Fruit fly (Drosophila melanogaster) whole organism, embryonic: Measurements from ENCODE around the gene xmas.

Source experiments
- Abd-B ChIP-seq: fragments of 200-800 bp; sonication (Bioruptor generic); optimal IDR thresholded peaks from 2 replicates; lab custom pipeline; 2018; ENCODE audit warnings: missing biosample characterization, mild to moderate bottlenecking, missing genetic modification characterization, moderate library complexity
- BtbVII ChIP-seq: fragments of 200-800 bp; sonication (Bioruptor generic); optimal IDR thresholded peaks from 3 replicates; lab custom pipeline; 2017; ENCODE audit warnings: missing biosample characterization, mild to moderate bottlenecking, missing genetic modification characterization
- CG10959 ChIP-seq: fragments of 200-800 bp; sonication (Bioruptor generic); IDR thresholded peaks from 2 replicates; pipeline ENCODE4 v1.3.6; 2022; ENCODE audit warnings: missing biosample characterization, missing genetic modification characterization
- CG11695 ChIP-seq: fragments of 200-800 bp; sonication (Bioruptor generic); IDR thresholded peaks from 3 replicates; pipeline ENCODE4 v1.3.6; 2022; ENCODE audit warnings: missing biosample characterization, missing genetic modification characterization
- CG11696 ChIP-seq: fragments of 200-800 bp; sonication (Bioruptor generic); IDR thresholded peaks from 2 replicates; pipeline ENCODE4 v1.3.6; 2022; ENCODE audit warnings: missing biosample characterization, missing genetic modification characterization
- CG12104 ChIP-seq: fragments of 200-800 bp; sonication (Bioruptor generic); optimal IDR thresholded peaks from 3 replicates; lab custom pipeline; 2016; ENCODE audit warnings: missing biosample characterization, missing genetic modification characterization
- CG13894 ChIP-seq: fragments of 200-800 bp; sonication (Bioruptor generic); optimal IDR thresholded peaks from 3 replicates; lab custom pipeline; 2018; ENCODE audit warnings: missing biosample characterization, mild to moderate bottlenecking, missing genetic modification characterization, moderate library complexity
- CG15479 ChIP-seq: fragments of 200-800 bp; sonication (Bioruptor generic); optimal IDR thresholded peaks from 3 replicates; lab custom pipeline; 2019; ENCODE audit warnings: missing biosample characterization, mild to moderate bottlenecking, missing genetic modification characterization, moderate library complexity
- CG1792 ChIP-seq: fragments of 200-800 bp; sonication (Bioruptor generic); optimal IDR thresholded peaks from 2 replicates; lab custom pipeline; 2016; ENCODE audit warnings: missing biosample characterization, missing genetic modification characterization
- CG18011 ChIP-seq: fragments of 200-800 bp; sonication (Bioruptor generic); optimal IDR thresholded peaks from 2 replicates; lab custom pipeline; 2017; ENCODE audit warnings: missing biosample characterization, missing genetic modification characterization, mild to moderate bottlenecking, moderate library complexity, missing genotype
- CG2120 ChIP-seq: fragments of 200-800 bp; sonication (Bioruptor generic); optimal IDR thresholded peaks from 3 replicates; lab custom pipeline; 2016; ENCODE audit warnings: missing biosample characterization, missing genetic modification characterization
- CG31224 ChIP-seq: fragments of 200-800 bp; sonication (Bioruptor generic); IDR thresholded peaks from 2 replicates; pipeline ENCODE4 v1.3.6; 2022; ENCODE audit warnings: missing biosample characterization, missing genetic modification characterization
- CG3163 ChIP-seq: fragments of 200-800 bp; sonication (Bioruptor generic); optimal IDR thresholded peaks from 3 replicates; lab custom pipeline; 2016; ENCODE audit warnings: missing biosample characterization, missing genetic modification characterization
- CG32532 ChIP-seq: fragments of 200-800 bp; sonication (Bioruptor generic); IDR thresholded peaks from 2 replicates; pipeline ENCODE4 v1.3.6; 2022; ENCODE audit warnings: missing biosample characterization, missing genetic modification characterization
- CG42726 ChIP-seq: fragments of 200-800 bp; sonication (Bioruptor generic); IDR thresholded peaks from 2 replicates; pipeline ENCODE4 v1.3.6; 2022; ENCODE audit warnings: missing biosample characterization, missing genetic modification characterization; ENCODE audit not compliant: partially characterized antibody
- CG4328 ChIP-seq: fragments of 200-800 bp; sonication (Bioruptor generic); optimal IDR thresholded peaks from 3 replicates; lab custom pipeline; 2017; ENCODE audit warnings: missing biosample characterization, missing genetic modification reagents, missing genetic modification characterization
- CG5245 ChIP-seq: fragments of 200-800 bp; sonication (Bioruptor generic); optimal IDR thresholded peaks from 3 replicates; lab custom pipeline; 2016; ENCODE audit warnings: missing biosample characterization, missing genetic modification characterization
- CG6683 ChIP-seq: fragments of 200-800 bp; sonication (Bioruptor generic); optimal IDR thresholded peaks from 2 replicates; lab custom pipeline; 2017; ENCODE audit warnings: missing biosample characterization, mild to moderate bottlenecking, missing genetic modification characterization, missing genetic modification reagents
- CG6689 ChIP-seq: fragments of 200-800 bp; sonication (Bioruptor generic); IDR thresholded peaks from 2 replicates; pipeline ENCODE4 v1.3.6; 2022; ENCODE audit warnings: missing biosample characterization, missing genetic modification characterization
- CG6813 ChIP-seq: fragments of 200-800 bp; sonication (Bioruptor generic); optimal IDR thresholded peaks from 2 replicates; lab custom pipeline; 2017; ENCODE audit warnings: missing biosample characterization, missing genetic modification characterization, mild to moderate bottlenecking, moderate library complexity, missing genetic modification reagents
- CG7372 ChIP-seq: fragments of 200-800 bp; sonication (Bioruptor generic); IDR thresholded peaks from 2 replicates; pipeline ENCODE4 v1.3.6; 2022; ENCODE audit warnings: missing biosample characterization, missing genetic modification characterization
- CG7928 ChIP-seq: fragments of 200-800 bp; sonication (Bioruptor generic); optimal IDR thresholded peaks from 2 replicates; lab custom pipeline; 2017; ENCODE audit warnings: missing biosample characterization, mild to moderate bottlenecking, missing genetic modification characterization
- CG9215 ChIP-seq: fragments of 200-800 bp; sonication (Bioruptor generic); IDR thresholded peaks from 2 replicates; pipeline ENCODE4 v1.3.6; 2022; ENCODE audit warnings: missing biosample characterization, missing genetic modification characterization
- CHES-1-like ChIP-seq: fragments of 200-800 bp; sonication (Bioruptor generic); optimal IDR thresholded peaks from 2 replicates; lab custom pipeline; 2016; ENCODE audit warnings: missing biosample characterization, missing genetic modification characterization
- Dad ChIP-seq: fragments of 200-800 bp; sonication (Bioruptor generic); optimal IDR thresholded peaks from 3 replicates; lab custom pipeline; 2016; ENCODE audit warnings: missing biosample characterization, missing genetic modification characterization
- Doc2 ChIP-seq: fragments of 200-800 bp; sonication (Bioruptor generic); IDR thresholded peaks from 2 replicates; pipeline ENCODE4 v1.3.6; 2022; ENCODE audit warnings: missing biosample characterization, missing genetic modification characterization
- Fer1 ChIP-seq: fragments of 200-800 bp; sonication (Bioruptor generic); optimal IDR thresholded peaks from 2 replicates; lab custom pipeline; 2017; ENCODE audit warnings: missing biosample characterization, mild to moderate bottlenecking, missing genetic modification characterization
- HLH3B ChIP-seq: fragments of 200-800 bp; sonication (Bioruptor generic); IDR thresholded peaks from 2 replicates; pipeline ENCODE4 v1.3.6; 2022; ENCODE audit warnings: missing biosample characterization, missing genetic modification characterization
- Hand ChIP-seq: fragments of 200-800 bp; sonication (Bioruptor generic); optimal IDR thresholded peaks from 2 replicates; lab custom pipeline; 2017; ENCODE audit warnings: mild to moderate bottlenecking, missing biosample characterization, missing genetic modification reagents, missing genetic modification characterization
- Myb ChIP-seq: fragments of 200-800 bp; sonication (Bioruptor generic); optimal IDR thresholded peaks from 2 replicates; lab custom pipeline; 2016; ENCODE audit warnings: missing biosample characterization, missing genetic modification characterization
- Nf-YB ChIP-seq: fragments of 200-800 bp; sonication (Bioruptor generic); optimal IDR thresholded peaks from 3 replicates; lab custom pipeline; 2019; ENCODE audit warnings: missing biosample characterization, mild to moderate bottlenecking, missing genetic modification characterization, moderate library complexity
- al ChIP-seq: fragments of 200-800 bp; sonication (Bioruptor generic); IDR thresholded peaks from 2 replicates; pipeline ENCODE4 v1.3.6; 2022; ENCODE audit warnings: missing biosample characterization, missing genetic modification characterization
- br ChIP-seq: fragments of >200 bp; optimal IDR thresholded peaks from 2 replicates; lab custom pipeline; 2017
- chinmo ChIP-seq: fragments of 200-800 bp; sonication (Bioruptor generic); IDR thresholded peaks from 4 replicates; pipeline ENCODE4 v1.3.6; 2022; ENCODE audit warnings: missing biosample characterization, missing genetic modification characterization; ENCODE audit not compliant: partially characterized antibody
- ci ChIP-seq: fragments of 200-800 bp; sonication (Bioruptor generic); IDR thresholded peaks from 3 replicates; pipeline ENCODE4 v1.3.6; 2022; ENCODE audit warnings: missing biosample characterization, missing genetic modification characterization
- crc ChIP-seq: fragments of 200-800 bp; sonication (Bioruptor generic); optimal IDR thresholded peaks from 2 replicates; lab custom pipeline; 2016; ENCODE audit warnings: missing biosample characterization, missing genetic modification characterization
- fd3F ChIP-seq: fragments of 200-800 bp; sonication (Bioruptor generic); optimal IDR thresholded peaks from 2 replicates; lab custom pipeline; 2018; ENCODE audit warnings: missing biosample characterization, mild to moderate bottlenecking, missing genetic modification characterization, moderate library complexity
- ftz-f1 ChIP-seq: fragments of 200-800 bp; sonication (Bioruptor generic); optimal IDR thresholded peaks from 2 replicates; lab custom pipeline; 2016; ENCODE audit warnings: missing biosample characterization, missing genetic modification characterization
- h ChIP-seq: fragments of >200 bp; optimal IDR thresholded peaks from 2 replicates; lab custom pipeline; 2017
- her ChIP-seq: fragments of 200-800 bp; sonication (Bioruptor generic); optimal IDR thresholded peaks from 2 replicates; lab custom pipeline; 2016; ENCODE audit warnings: missing biosample characterization, missing genetic modification characterization
- hth ChIP-seq: fragments of >200 bp; optimal IDR thresholded peaks from 2 replicates; lab custom pipeline; 2017; ENCODE audit warnings: inconsistent platforms
- nerfin-2 ChIP-seq: fragments of 200-800 bp; sonication (Bioruptor generic); IDR thresholded peaks from 2 replicates; pipeline ENCODE4 v1.3.6; 2022; ENCODE audit warnings: missing biosample characterization, missing genetic modification characterization; ENCODE audit not compliant: partially characterized antibody
- odd ChIP-seq: fragments of 200-800 bp; sonication (Bioruptor generic); optimal IDR thresholded peaks from 2 replicates; lab custom pipeline; 2017; ENCODE audit warnings: missing biosample characterization, mild to moderate bottlenecking, missing genetic modification characterization
- pb ChIP-seq: fragments of 200-800 bp; sonication (Bioruptor generic); optimal IDR thresholded peaks from 3 replicates; lab custom pipeline; 2016; ENCODE audit warnings: missing biosample characterization, missing genetic modification characterization
- pros ChIP-seq: fragments of 200-800 bp; sonication (Bioruptor generic); optimal IDR thresholded peaks from 3 replicates; lab custom pipeline; 2019; ENCODE audit warnings: missing biosample characterization, mild to moderate bottlenecking, missing genetic modification characterization, moderate library complexity
- sens ChIP-seq: fragments of 200-800 bp; sonication (Bioruptor generic); peaks from one replicate; lab custom pipeline; 2016; ENCODE audit warnings: missing biosample characterization, missing genetic modification characterization
- sim ChIP-seq: fragments of 200-800 bp; sonication (Bioruptor generic); IDR thresholded peaks from 2 replicates; pipeline ENCODE4 v1.3.6; 2022; ENCODE audit warnings: missing biosample characterization, missing genetic modification characterization
- sisA ChIP-seq: fragments of 200-800 bp; sonication (Bioruptor generic); IDR thresholded peaks from 2 replicates; pipeline ENCODE4 v1.3.6; 2022; ENCODE audit warnings: missing biosample characterization, missing genetic modification characterization
- stwl ChIP-seq: fragments of 200-800 bp; sonication (Bioruptor generic); optimal IDR thresholded peaks from 3 replicates; lab custom pipeline; 2018; ENCODE audit warnings: missing biosample characterization, mild to moderate bottlenecking, missing genetic modification characterization, moderate library complexity
- tgo ChIP-seq: fragments of 200-800 bp; sonication (Bioruptor generic); IDR thresholded peaks from 3 replicates; pipeline ENCODE4 v1.3.6; 2022; ENCODE audit warnings: missing biosample characterization, missing genetic modification characterization
- trh ChIP-seq: fragments of 200-800 bp; sonication (Bioruptor generic); optimal IDR thresholded peaks from 2 replicates; lab custom pipeline; 2016; ENCODE audit warnings: missing biosample characterization, missing genetic modification characterization

xmas gene

dm6 chrX:17123545-17124203 lies 35.4 kb downstream of the xmas start (continued):
- TF ChIP-seq Myb (GFP tag; lab: Kevin White, UChicago) (peak; percentile 5), al (peak; percentile 72), sim (GFP tag; lab: Robert Waterston, UW) (no peak), Nf-YB (peak; percentile 48), CG3163 (GFP tag; lab: Kevin White, UChicago) (no peak), hth (lab: Kevin White, UChicago) (no peak), nerfin-2 (GFP tag; lab: Robert Waterston, UW) (no peak), CG6813 (GFP tag; lab: Kevin White, UChicago) (peak; percentile 66), odd (GFP tag; lab: Kevin White, UChicago) (peak; percentile 47), pb (no peak), CG9215 (GFP tag; lab: Robert Waterston, UW) (peak; percentile 33; the same call in 1 of the 2 replicates), CG5245 (GFP tag; lab: Kevin White, UChicago) (peak; percentile 23), chinmo (GFP tag; lab: Robert Waterston, UW) (no peak), Fer1 (GFP tag; lab: Kevin White, UChicago) (peak; percentile 77), crc (peak; percentile 22), CG4328 (GFP tag; lab: Kevin White, UChicago) (no peak), stwl (tag; lab: Kevin White, UChicago) (no peak), sisA (peak; percentile 77), CG1792 (GFP tag; lab: Kevin White, UChicago) (peak; percentile 14), pros (GFP tag; lab: Kevin White, UChicago) (no peak), CG32532 (GFP tag; lab: Robert Waterston, UW) (peak; percentile 77), h (lab: Kevin White, UChicago) (no peak), CG11695 (GFP tag; lab: Robert Waterston, UW) (peak; percentile 65), CG2120 (peak; percentile 82), trh (GFP tag; lab: Kevin White, UChicago) (peak; percentile 13), CG15479 (GFP tag; lab: Kevin White, UChicago) (no peak), CG42726 (GFP tag; lab: Robert Waterston, UW) (no peak), fd3F (GFP tag; lab: Kevin White, UChicago) (peak; percentile 64), Abd-B (peak; percentile 51), Hand (GFP tag; lab: Kevin White, UChicago) (peak; percentile 35), CG13894 (tag; lab: Kevin White, UChicago) (peak; percentile 57), CG31224 (GFP tag; lab: Robert Waterston, UW) (peak; percentile 42; the same call in 1 of the 2 replicates), CG18011 (peak; percentile 35), Dad (GFP tag; lab: Kevin White, UChicago) (peak; percentile 42), CG7928 (GFP tag; lab: Kevin White, UChicago) (peak; percentile 11), her (GFP tag; lab: Kevin White, UChicago) (no peak), CG6689 (GFP tag; lab: Robert Waterston, UW) (peak; percentile 70; the same call in 1 of the 2 replicates), BtbVII (GFP tag; lab: Kevin White, UChicago) (peak; percentile 64), sens (peak; percentile 92), CG10959 (GFP tag; lab: Robert Waterston, UW) (no peak), CG11696 (GFP tag; lab: Robert Waterston, UW) (0 out of 2 replicates have a peak, but pooled peaks have one; percentile 24), Doc2 (GFP tag; lab: Robert Waterston, UW) (no peak), ftz-f1 (GFP tag; lab: Kevin White, UChicago) (no peak), br (lab: Kevin White, UChicago) (no peak), CG6683 (GFP tag; lab: Kevin White, UChicago) (peak; percentile 53), tgo (GFP tag; lab: Robert Waterston, UW) (peak; percentile 58; the same call in 2 of the 3 replicates), HLH3B (peak; percentile 78), CG12104 (peak; percentile 32), CG7372 (GFP tag; lab: Robert Waterston, UW) (0 out of 2 replicates have a peak, but pooled peaks have one; percentile 50), CHES-1-like (GFP tag; lab: Kevin White, UChicago) (no peak), ci (GFP tag; lab: Robert Waterston, UW) (peak; percentile 85)
